Worm (Caenorhabditis elegans) whole organism, L1 larva: Measurements from ENCODE around the gene mel-11.

ENCODE experiments used
- blmp-1 ChIP-seq: fragments of 150-350 bp; optimal IDR thresholded peaks from 2 replicates; lab custom pipeline; 2014; ENCODE audit warnings: missing biosample characterization, missing genetic modification characterization
- egl-13 ChIP-seq: sonication (generic microtip); optimal IDR thresholded peaks from 2 replicates; lab custom pipeline; 2016; ENCODE audit warnings: missing genotype, missing genetic modification reagents, missing genetic modification characterization, missing compliant biosample characterization
- elt-3 ChIP-seq, 6 experiments: fragments of 150-350 bp in 1 of 6; sonication (generic microtip); optimal IDR thresholded peaks; 2 replicates each; lab custom pipeline; 2017 to 2018; ENCODE audit warnings: missing biosample characterization in 6 of 6, missing genetic modification characterization in 6 of 6, inconsistent platforms in 1 of 6
- lin-39 ChIP-seq: fragments of 150-350 bp; optimal IDR thresholded peaks from 2 replicates; lab custom pipeline; 2014; ENCODE audit warnings: missing biosample characterization, missing genetic modification reagents, missing genetic modification characterization
- mep-1 ChIP-seq: fragments of 150-350 bp; optimal IDR thresholded peaks from 2 replicates; lab custom pipeline; 2014; ENCODE audit warnings: missing biosample characterization, missing genetic modification characterization
- nhr-11 ChIP-seq: fragments of 150-350 bp; optimal IDR thresholded peaks from 2 replicates; lab custom pipeline; 2014; ENCODE audit warnings: missing biosample characterization, missing genetic modification characterization
- nhr-237 ChIP-seq: fragments of 150-350 bp; optimal IDR thresholded peaks from 2 replicates; lab custom pipeline; 2014; ENCODE audit warnings: missing biosample characterization, missing genetic modification characterization
- nhr-76 ChIP-seq: sonication (generic microtip); optimal IDR thresholded peaks from 2 replicates; lab custom pipeline; 2017; ENCODE audit warnings: missing biosample characterization, missing genetic modification characterization
- nhr-77 ChIP-seq: fragments of 150-350 bp; optimal IDR thresholded peaks from 2 replicates; lab custom pipeline; 2014; ENCODE audit warnings: missing biosample characterization, missing genetic modification characterization
- skn-1 ChIP-seq: fragments of 150-350 bp; optimal IDR thresholded peaks from 2 replicates; lab custom pipeline; 2014; ENCODE audit warnings: missing biosample characterization, missing genetic modification characterization
- sox-4 ChIP-seq: sonication (generic microtip); optimal IDR thresholded peaks from 2 replicates; lab custom pipeline; 2016; ENCODE audit warnings: missing genetic modification characterization, missing compliant biosample characterization
- unc-130 ChIP-seq: fragments of 150-350 bp; optimal IDR thresholded peaks from 2 replicates; lab custom pipeline; 2017; ENCODE audit warnings: missing biosample characterization, missing genetic modification characterization, inconsistent platforms
- unc-62 ChIP-seq: fragments of 150-350 bp; optimal IDR thresholded peaks from 2 replicates; lab custom pipeline; 2014; ENCODE audit warnings: missing biosample characterization, missing genetic modification reagents, missing genetic modification characterization
- ztf-4 ChIP-seq: fragments of 150-350 bp; optimal IDR thresholded peaks from 2 replicates; lab custom pipeline; 2014; ENCODE audit warnings: missing biosample characterization, missing genetic modification characterization

- TF ChIP-seq blmp-1: no peak
- no peak for TF ChIP-seq nhr-237
- no peak for TF ChIP-seq nhr-76 (tag; lab: Kevin White, UChicago)
- no peak for TF ChIP-seq nhr-11
- no peak for TF ChIP-seq unc-62 (GFP tag; lab: Kevin White, UChicago)
- TF ChIP-seq mep-1 (tag; lab: Kevin White, UChicago): no peak
- no peak for TF ChIP-seq elt-3 (tag; optimal IDR thresholded peaks at IDR 0.05; lab: Kevin White, UChicago)
- TF ChIP-seq sox-4: no peak
- no peak for TF ChIP-seq unc-130 (tag; lab: Kevin White, UChicago)
- TF ChIP-seq egl-13 (tag; lab: Kevin White, UChicago): no peak
- TF ChIP-seq ztf-4: no peak
- TF ChIP-seq lin-39: no peak
- no peak for TF ChIP-seq skn-1 (tag; lab: Kevin White, UChicago)
- TF ChIP-seq nhr-77: no peak
These were observed 45.0 kb upstream of the mel-11 start for ce11 chrII:9313335-9313734.
